Worm (Caenorhabditis elegans): ENCODE data around the gene W03F9.1.

Gene W03F9.1

DNA sequence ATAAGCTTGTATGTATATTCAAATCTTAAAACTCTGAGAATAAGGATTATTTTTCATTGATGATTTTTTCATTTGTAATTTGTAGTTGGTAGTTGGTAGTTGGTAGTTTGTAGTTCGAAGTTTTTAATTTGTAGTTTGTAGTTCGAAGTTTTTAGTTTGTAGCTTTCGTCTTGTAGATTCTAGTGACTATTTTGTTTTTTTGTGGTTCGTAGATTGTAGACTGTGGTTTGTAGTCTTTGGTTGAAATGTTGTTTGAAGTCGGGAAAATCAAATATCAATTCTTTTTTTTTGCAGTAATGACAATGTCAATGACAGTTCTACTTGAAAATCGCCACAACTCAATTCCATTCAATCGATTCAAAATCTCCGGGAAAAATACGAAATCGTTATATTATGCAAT lies 19.2 kb upstream of the W03F9.1 start:
- TF ChIP-seq bed-3 (GFP tag; optimal IDR thresholded peaks at IDR 0.05) (no peak), elt-1 (tag; optimal IDR thresholded peaks at IDR 0.05; ENCODE audit: borderline replicate concordance, insufficient read depth) (no peak), lin-32 (GFP tag; optimal IDR thresholded peaks at IDR 0.05) (no peak)

DNA sequence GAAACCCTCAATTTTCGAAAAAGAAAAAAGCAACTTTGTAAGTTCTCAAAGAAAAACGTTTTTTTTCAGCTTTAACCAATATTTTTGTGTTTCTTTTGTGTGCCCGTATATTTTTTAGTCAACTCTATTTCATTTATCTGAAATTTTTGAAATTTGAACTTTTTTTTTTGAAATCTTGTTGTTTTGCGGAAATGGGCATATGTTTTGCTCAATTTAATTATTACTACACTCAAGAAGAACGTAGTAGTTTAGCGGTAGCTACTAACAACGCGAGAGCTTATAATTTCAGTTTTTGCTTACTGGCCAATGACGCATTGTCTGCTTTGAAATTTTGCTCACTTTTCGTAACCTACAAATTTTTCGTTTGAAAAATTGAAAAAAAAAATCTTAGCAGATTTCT lies 18.3 kb upstream of the W03F9.1 start, which contains the start of gene srh-82:
srh-82 (plus strand) TSS at position 301 of the 400 bp plus-strand sequence.
- TF ChIP-seq elt-1 (tag; optimal IDR thresholded peaks at IDR 0.05; ENCODE audit: borderline replicate concordance, insufficient read depth) (no peak), unc-120 (tag; optimal IDR thresholded peaks at IDR 0.05; ENCODE audit: poor library complexity, severe bottlenecking) (no peak), sptf-1 (tag; optimal IDR thresholded peaks at IDR 0.05) (no peak), drap-1 (GFP tag; optimal IDR thresholded peaks at IDR 0.05) (no peak), pha-4 (tag; optimal IDR thresholded peaks at IDR 0.05) (no peak), bed-3 (GFP tag; optimal IDR thresholded peaks at IDR 0.05) (no peak), nhr-237 (tag; optimal IDR thresholded peaks at IDR 0.05) (no peak), cnd-1 (tag; optimal IDR thresholded peaks at IDR 0.05) (no peak), nhr-12 (tag; optimal IDR thresholded peaks at IDR 0.05) (no peak), mls-2 (tag; optimal IDR thresholded peaks at IDR 0.05) (no peak), M03D4.4 (tag; optimal IDR thresholded peaks at IDR 0.05) (no peak), lsy-2 (tag; optimal IDR thresholded peaks at IDR 0.05) (no peak)

DNA sequence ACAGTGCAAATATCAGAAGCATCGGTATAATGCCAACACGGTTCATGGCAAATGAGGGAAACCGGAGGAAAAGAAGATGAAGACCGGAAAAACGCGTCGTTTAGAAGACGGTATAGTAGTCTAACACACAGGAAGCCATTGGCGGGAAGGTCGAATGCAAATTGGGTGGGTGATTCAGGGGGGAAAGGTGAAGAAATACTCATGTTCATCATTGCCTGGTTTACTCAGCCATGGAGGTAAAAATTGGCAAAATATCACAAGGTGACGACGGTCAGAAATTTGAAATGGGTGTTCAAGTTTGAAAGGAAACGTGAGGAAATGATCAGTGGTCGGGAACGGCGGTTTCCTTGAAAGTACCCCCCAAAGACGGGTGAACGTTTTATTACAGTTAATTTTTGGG lies 14.7 kb upstream of the W03F9.1 start, which contains the start of gene W03F9.11:
W03F9.11 (minus strand) TSS at position 101 of the 400 bp plus-strand sequence.
- TF ChIP-seq ztf-11 (tag; optimal IDR thresholded peaks at IDR 0.05) (no peak), drap-1 (GFP tag; optimal IDR thresholded peaks at IDR 0.05) (no peak), ham-2 (GFP tag; optimal IDR thresholded peaks at IDR 0.05) (no peak), lsy-2 (tag; optimal IDR thresholded peaks at IDR 0.05) (no peak), unc-120 (tag; optimal IDR thresholded peaks at IDR 0.05; ENCODE audit: poor library complexity, severe bottlenecking) (no peak), mab-5 (tag; optimal IDR thresholded peaks at IDR 0.05) (no peak), ceh-43 (GFP tag; optimal IDR thresholded peaks at IDR 0.05) (no peak), nhr-237 (tag; optimal IDR thresholded peaks at IDR 0.05) (no peak), flh-1 (GFP tag; optimal IDR thresholded peaks at IDR 0.05) (no peak)

DNA sequence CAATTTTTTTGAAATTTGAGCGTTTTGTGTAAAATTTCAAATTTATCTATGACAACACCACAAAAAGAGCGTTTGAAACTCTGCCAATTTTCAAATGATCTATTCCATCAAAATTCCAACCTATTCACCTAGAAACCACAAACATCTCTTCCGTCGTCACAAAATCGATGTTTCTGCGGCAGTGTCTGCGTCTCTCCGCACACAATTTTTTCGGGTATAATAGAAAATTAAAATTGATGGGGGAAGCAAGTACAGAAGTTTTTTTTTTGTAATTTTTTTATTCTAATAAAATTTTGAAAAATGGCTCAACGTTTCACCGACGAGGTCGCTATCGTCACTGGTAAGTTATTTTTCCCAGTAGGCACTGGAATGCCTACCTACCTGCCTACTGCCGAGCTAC lies 12.1 kb upstream of the W03F9.1 start, which contains the start of gene W03F9.9:
W03F9.9 (plus strand) TSS at position 301 of the 400 bp plus-strand sequence.
- TF ChIP-seq elt-3 (tag; optimal IDR thresholded peaks at IDR 0.05), result no peak
- no peak for TF ChIP-seq mep-1 (tag; optimal IDR thresholded peaks at IDR 0.05)

DNA sequence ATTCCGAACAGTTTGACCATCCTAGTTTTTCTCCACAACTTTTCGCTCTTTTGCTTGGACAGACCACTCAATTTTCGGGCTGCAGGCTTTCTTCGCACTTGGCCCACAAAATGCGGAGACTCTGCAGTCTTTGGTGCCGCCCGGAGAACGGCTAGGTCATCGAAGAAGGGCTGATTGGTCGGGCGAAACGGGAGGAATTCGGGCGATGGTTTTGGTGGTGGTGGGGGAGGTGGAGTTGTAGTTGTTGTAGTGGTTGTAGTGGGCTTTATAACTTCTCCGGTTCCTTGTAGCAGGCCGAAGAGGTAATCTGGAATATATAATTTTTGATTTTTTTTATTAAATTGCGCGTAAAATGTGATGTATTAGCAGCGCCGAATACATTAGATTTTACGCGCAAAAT lies 11.1 kb upstream of the W03F9.1 start:
- TF ChIP-seq tbx-8 (GFP tag; optimal IDR thresholded peaks at IDR 0.05), result no peak
- TF ChIP-seq mls-2 (tag; optimal IDR thresholded peaks at IDR 0.05), result no peak
- no peak for TF ChIP-seq sem-2 (GFP tag; optimal IDR thresholded peaks at IDR 0.05)
- no peak for TF ChIP-seq nhr-12 (tag; optimal IDR thresholded peaks at IDR 0.05)
- no peak for TF ChIP-seq ztf-11 (tag; optimal IDR thresholded peaks at IDR 0.05)
- TF ChIP-seq drap-1 (GFP tag; optimal IDR thresholded peaks at IDR 0.05), result no peak
- no peak for TF ChIP-seq ceh-43 (GFP tag; optimal IDR thresholded peaks at IDR 0.05)
- TF ChIP-seq unc-62 (GFP tag; optimal IDR thresholded peaks at IDR 0.05), result no peak
- no peak for TF ChIP-seq pha-4 (tag; optimal IDR thresholded peaks at IDR 0.05)
- no peak for TF ChIP-seq elt-3 (tag; optimal IDR thresholded peaks at IDR 0.05)
- no peak for TF ChIP-seq zip-8 (tag; optimal IDR thresholded peaks at IDR 0.05)
- no peak for TF ChIP-seq M03D4.4 (tag; optimal IDR thresholded peaks at IDR 0.05)
- TF ChIP-seq ceh-83 (GFP tag; optimal IDR thresholded peaks at IDR 0.05), result no peak
- no peak for TF ChIP-seq mab-5 (tag; optimal IDR thresholded peaks at IDR 0.05)
- TF ChIP-seq nhr-2 (tag; optimal IDR thresholded peaks at IDR 0.05), result no peak
- TF ChIP-seq hlh-1 (tag; optimal IDR thresholded peaks at IDR 0.05), result no peak

ce11 chrV:130186-130585 lies 3.7 kb upstream of the W03F9.1 start:
- TF ChIP-seq drap-1 (GFP tag; optimal IDR thresholded peaks at IDR 0.05) (no peak), blmp-1 (tag; optimal IDR thresholded peaks at IDR 0.05) (no peak), elt-3 (tag; optimal IDR thresholded peaks at IDR 0.05) (no peak), ces-1 (GFP tag; optimal IDR thresholded peaks at IDR 0.05) (no peak), ceh-39 (tag; optimal IDR thresholded peaks at IDR 0.05) (no peak), sem-2 (GFP tag; optimal IDR thresholded peaks at IDR 0.05) (no peak), nhr-237 (tag; optimal IDR thresholded peaks at IDR 0.05) (no peak), mls-2 (tag; optimal IDR thresholded peaks at IDR 0.05) (no peak), nhr-2 (tag; optimal IDR thresholded peaks at IDR 0.05) (no peak), cnd-1 (tag; optimal IDR thresholded peaks at IDR 0.05) (no peak), ceh-43 (GFP tag; optimal IDR thresholded peaks at IDR 0.05) (no peak), nhr-12 (tag; optimal IDR thresholded peaks at IDR 0.05) (no peak), unc-39 (tag; optimal IDR thresholded peaks at IDR 0.05) (no peak)

Data from whole organism, mixed stage, embryonic.